Worm (Caenorhabditis elegans) whole organism, late embryonic: ENCODE results near the gene nlp-101.

Source experiments
- Y22D7AL.16 ChIP-seq: sonication (generic microtip); optimal IDR thresholded peaks from 2 replicates; lab custom pipeline; 2016; ENCODE audit warnings: missing genetic modification characterization, missing compliant biosample characterization
- ahr-1 ChIP-seq: sonication (generic microtip); optimal IDR thresholded peaks from 2 replicates; lab custom pipeline; 2016; ENCODE audit warnings: missing genetic modification characterization, missing compliant biosample characterization
- ama-1 ChIP-seq: fragments of 150-350 bp; optimal IDR thresholded peaks from 2 replicates; lab custom pipeline; 2014
- ceh-14 ChIP-seq: sonication (generic microtip); optimal IDR thresholded peaks from 2 replicates; lab custom pipeline; 2016; ENCODE audit warnings: missing genotype, missing genetic modification characterization, missing compliant biosample characterization
- ceh-22 ChIP-seq: sonication (generic microtip); optimal IDR thresholded peaks from 2 replicates; lab custom pipeline; 2017; ENCODE audit warnings: missing biosample characterization, missing genetic modification characterization
- ceh-24 ChIP-seq: sonication (generic microtip); optimal IDR thresholded peaks from 2 replicates; lab custom pipeline; 2016; ENCODE audit warnings: mild to moderate bottlenecking, missing genetic modification characterization, missing compliant biosample characterization
- ceh-30 ChIP-seq: fragments of 150-350 bp; optimal IDR thresholded peaks from 2 replicates; lab custom pipeline; 2014; ENCODE audit warnings: missing biosample characterization, missing genetic modification characterization
- ceh-31 ChIP-seq: sonication (generic microtip); optimal IDR thresholded peaks from 2 replicates; lab custom pipeline; 2016; ENCODE audit warnings: missing genetic modification characterization, missing compliant biosample characterization
- ceh-34 ChIP-seq: sonication (generic microtip); optimal IDR thresholded peaks from 2 replicates; lab custom pipeline; 2016; ENCODE audit warnings: mild to moderate bottlenecking, missing genetic modification characterization, missing compliant biosample characterization
- ceh-48 ChIP-seq: sonication (generic microtip); optimal IDR thresholded peaks from 2 replicates; lab custom pipeline; 2016; ENCODE audit warnings: missing genetic modification characterization, inconsistent platforms, missing compliant biosample characterization
- che-1 ChIP-seq: sonication (generic microtip); optimal IDR thresholded peaks from 2 replicates; lab custom pipeline; 2016; ENCODE audit warnings: mild to moderate bottlenecking, missing genetic modification characterization, missing compliant biosample characterization
- elt-2 ChIP-seq: sonication (generic microtip); optimal IDR thresholded peaks from 2 replicates; lab custom pipeline; 2016; ENCODE audit warnings: missing genetic modification reagents, missing genetic modification characterization, missing compliant biosample characterization
- ets-4 ChIP-seq: sonication (generic microtip); optimal IDR thresholded peaks from 2 replicates; lab custom pipeline; 2016; ENCODE audit warnings: missing genetic modification characterization, missing compliant biosample characterization
- eyg-1 ChIP-seq: sonication (generic microtip); optimal IDR thresholded peaks from 2 replicates; lab custom pipeline; 2016; ENCODE audit warnings: missing genotype, missing genetic modification characterization, missing compliant biosample characterization
- fax-1 ChIP-seq: sonication (generic microtip); optimal IDR thresholded peaks from 2 replicates; lab custom pipeline; 2016; ENCODE audit warnings: missing genotype, missing genetic modification characterization, missing compliant biosample characterization
- fkh-6 ChIP-seq: sonication (generic microtip); optimal IDR thresholded peaks from 2 replicates; lab custom pipeline; 2016; ENCODE audit warnings: missing genetic modification characterization, missing compliant biosample characterization
- gmeb-2 ChIP-seq: sonication (generic microtip); optimal IDR thresholded peaks from 2 replicates; lab custom pipeline; 2016; ENCODE audit warnings: missing genetic modification characterization, inconsistent platforms, missing compliant biosample characterization
- hlh-15 ChIP-seq: sonication (generic microtip); optimal IDR thresholded peaks from 2 replicates; lab custom pipeline; 2016; ENCODE audit warnings: missing genetic modification characterization, missing compliant biosample characterization
- hlh-8 ChIP-seq: sonication (generic microtip); optimal IDR thresholded peaks from 2 replicates; lab custom pipeline; 2016; ENCODE audit warnings: missing genotype, missing genetic modification characterization, missing compliant biosample characterization
- lin-11 ChIP-seq: fragments of 200-800 bp; sonication (Bioruptor generic); optimal IDR thresholded peaks from 2 replicates; lab custom pipeline; 2018; ENCODE audit warnings: mild to moderate bottlenecking, missing genetic modification characterization, missing compliant biosample characterization
- madf-2 ChIP-seq: sonication (generic microtip); optimal IDR thresholded peaks from 2 replicates; lab custom pipeline; 2017; ENCODE audit warnings: missing genetic modification characterization, missing compliant biosample characterization
- nfya-1 ChIP-seq: sonication (generic microtip); optimal IDR thresholded peaks from 2 replicates; lab custom pipeline; 2017; ENCODE audit warnings: missing genetic modification characterization, mild to moderate bottlenecking, missing compliant biosample characterization, antibody characterized with exemption, moderate library complexity
- nhr-11 ChIP-seq: fragments of 150-350 bp; optimal IDR thresholded peaks from 2 replicates; lab custom pipeline; 2014; ENCODE audit warnings: missing biosample characterization, missing genetic modification characterization
- npax-4 ChIP-seq: sonication (generic microtip); optimal IDR thresholded peaks from 2 replicates; lab custom pipeline; 2016; ENCODE audit warnings: missing genetic modification characterization, missing compliant biosample characterization
- odd-2 ChIP-seq: sonication (generic microtip); optimal IDR thresholded peaks from 2 replicates; lab custom pipeline; 2017; ENCODE audit warnings: antibody characterized with exemption, mild to moderate bottlenecking, missing genetic modification characterization, missing compliant biosample characterization
- pat-9 ChIP-seq: fragments of 200-800 bp; sonication (Bioruptor generic); optimal IDR thresholded peaks from 2 replicates; lab custom pipeline; 2018; ENCODE audit warnings: mild to moderate bottlenecking, missing genetic modification characterization, moderate library complexity, missing compliant biosample characterization
- pax-1 ChIP-seq: fragments of 150-350 bp; optimal IDR thresholded peaks from 2 replicates; lab custom pipeline; 2014; ENCODE audit warnings: missing biosample characterization, missing genetic modification characterization
- pha-2 ChIP-seq: sonication (generic microtip); optimal IDR thresholded peaks from 2 replicates; lab custom pipeline; 2017; ENCODE audit warnings: mild to moderate bottlenecking, missing genetic modification characterization, missing compliant biosample characterization
- pha-4 ChIP-seq: fragments of 150-350 bp; optimal IDR thresholded peaks from 2 replicates; lab custom pipeline; 2018; ENCODE audit warnings: missing biosample characterization, missing genetic modification reagents, missing genetic modification characterization
- ref-2 ChIP-seq: sonication (generic microtip); optimal IDR thresholded peaks from 2 replicates; lab custom pipeline; 2016; ENCODE audit warnings: missing genetic modification characterization, missing compliant biosample characterization
- sdc-2 ChIP-seq: sonication (generic microtip); optimal IDR thresholded peaks from 2 replicates; lab custom pipeline; 2016; ENCODE audit warnings: missing genotype, missing genetic modification characterization, missing compliant biosample characterization
- sox-2 ChIP-seq: fragments of 200-800 bp; sonication (Bioruptor generic); IDR thresholded peaks from 2 replicates; pipeline ENCODE4 v1.3.6; 2022; ENCODE audit warnings: missing genetic modification reagents, missing genetic modification characterization, missing compliant biosample characterization
- syd-9 ChIP-seq: sonication (generic microtip); optimal IDR thresholded peaks from 2 replicates; lab custom pipeline; 2016; ENCODE audit warnings: mild to moderate bottlenecking, missing genetic modification characterization, moderate library complexity, missing compliant biosample characterization
- unc-3 ChIP-seq, 2 experiments: fragments of 200-800 bp in 1 of 2; sonication (Bioruptor generic) in 1 of 2; sonication (generic microtip) in 1 of 2; conservative IDR thresholded peaks in 1 of 2; optimal IDR thresholded peaks in 1 of 2; 2 replicates each; pipeline versions ENCODE4 v1.3.6 to Lab custom; 2016 to 2022; ENCODE audit warnings: missing compliant biosample characterization in 2 of 2, missing genetic modification characterization in 2 of 2, missing genetic modification reagents in 1 of 2
- unc-55 ChIP-seq: sonication (generic microtip); optimal IDR thresholded peaks from 2 replicates; lab custom pipeline; 2017; ENCODE audit warnings: missing biosample characterization, missing genetic modification reagents, missing genetic modification characterization
- unc-86 ChIP-seq: sonication (generic microtip); optimal IDR thresholded peaks from 2 replicates; lab custom pipeline; 2016; ENCODE audit warnings: missing genetic modification characterization, missing compliant biosample characterization
- zip-5 ChIP-seq: sonication (generic microtip); optimal IDR thresholded peaks from 2 replicates; lab custom pipeline; 2016; ENCODE audit warnings: missing genetic modification characterization, missing compliant biosample characterization

The nlp-101 gene

DNA sequence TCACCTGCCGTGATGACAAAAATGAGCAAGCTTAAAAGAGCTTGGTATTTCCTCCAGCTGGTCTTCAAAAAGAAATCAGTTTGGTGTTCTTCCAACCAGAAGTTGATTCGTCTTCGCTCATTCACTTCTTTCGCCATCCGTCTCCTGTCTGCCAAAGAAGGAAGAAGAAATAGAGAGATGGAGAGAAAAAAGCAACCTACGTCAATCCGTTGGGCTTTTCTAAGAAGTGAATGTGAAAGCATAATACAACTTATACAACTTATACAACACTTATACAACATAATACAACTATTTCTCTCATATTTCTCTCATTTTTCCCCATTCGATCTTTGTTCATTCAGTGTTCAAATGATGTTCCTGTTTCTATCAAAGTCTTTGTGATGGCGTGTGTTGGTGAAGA is 27.7 kb upstream of the nlp-101 start:
- no peak for TF ChIP-seq ceh-31 (tag; lab: Kevin White, UChicago)
- TF ChIP-seq madf-2 (tag; lab: Kevin White, UChicago): no peak
- TF ChIP-seq pax-1: no peak
- TF ChIP-seq ets-4 (tag; lab: Kevin White, UChicago): no peak
- no peak for TF ChIP-seq ahr-1
- TF ChIP-seq ceh-24: no peak
- no peak for TF ChIP-seq pat-9 (tag; lab: Kevin White, UChicago)
- no peak for TF ChIP-seq pha-2 (tag; lab: Kevin White, UChicago)
- no peak for TF ChIP-seq gmeb-2 (tag; lab: Kevin White, UChicago)
- TF ChIP-seq ceh-34: no peak
- TF ChIP-seq ceh-30 (tag; lab: Kevin White, UChicago): no peak
- no peak for TF ChIP-seq ama-1 (lab: Kevin White, UChicago)
- no peak for TF ChIP-seq ceh-14 (tag; lab: Kevin White, UChicago)

DNA sequence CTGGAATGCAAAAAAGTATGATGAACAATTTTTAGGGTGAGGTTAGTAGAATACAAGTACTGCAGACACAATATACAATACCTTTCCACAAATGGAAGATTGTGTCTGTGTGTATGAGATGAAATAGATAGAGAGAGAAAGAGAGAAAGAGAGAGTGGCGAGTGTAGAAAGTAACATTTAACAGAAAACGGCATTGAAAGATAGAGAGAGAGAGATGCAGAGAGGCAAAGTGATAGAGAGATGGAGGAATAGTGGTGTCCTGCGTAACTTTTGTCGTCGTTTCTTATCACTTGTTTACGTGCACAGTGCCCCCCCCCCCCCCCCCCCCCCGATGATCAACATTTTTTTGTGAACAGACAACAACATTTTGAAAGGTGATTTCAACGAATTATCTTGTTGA is 23.9 kb upstream of the nlp-101 start:
- TF ChIP-seq elt-2 (tag; lab: Kevin White, UChicago) (peak; percentile 50), che-1 (no peak)

DNA sequence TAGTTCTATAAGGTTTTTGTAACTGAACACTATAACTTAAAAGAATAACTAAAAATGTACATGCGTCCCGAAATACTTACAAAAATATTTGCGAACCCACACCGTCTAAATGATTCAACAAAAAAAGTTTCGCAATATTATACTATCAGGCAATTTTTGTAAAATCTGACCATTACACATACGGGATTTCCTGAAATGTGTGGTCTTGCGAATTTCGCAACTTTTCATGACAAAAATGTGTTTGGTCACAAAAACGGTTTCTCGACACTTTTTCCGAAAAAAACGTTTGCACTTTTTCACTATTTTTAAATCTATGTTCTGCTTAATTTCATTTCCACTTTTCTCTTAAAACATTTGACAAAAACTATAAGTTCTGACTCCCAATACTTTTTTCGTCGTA is 23.5 kb upstream of the nlp-101 start:
- TF ChIP-seq zip-5 (tag; lab: Kevin White, UChicago) (no peak), ref-2 (no peak), npax-4 (no peak), unc-55 (GFP tag; lab: Kevin White, UChicago) (no peak), sdc-2 (tag; lab: Kevin White, UChicago) (no peak), fax-1 (tag; lab: Kevin White, UChicago) (no peak), lin-11 (tag; lab: Kevin White, UChicago) (no peak), pat-9 (tag; lab: Kevin White, UChicago) (no peak), eyg-1 (no peak), odd-2 (tag; lab: Kevin White, UChicago) (no peak), che-1 (no peak), madf-2 (tag; lab: Kevin White, UChicago) (no peak), ceh-31 (tag; lab: Kevin White, UChicago) (no peak), ceh-30 (tag; lab: Kevin White, UChicago) (no peak), hlh-15 (tag; lab: Kevin White, UChicago) (no peak), unc-3 (GFP tag; conservative IDR thresholded peaks at IDR 0.05; lab: Robert Waterston, UW) (no peak), unc-3 (tag; optimal IDR thresholded peaks at IDR 0.05; lab: Kevin White, UChicago) (no peak), nfya-1 (no peak), ceh-22 (no peak), unc-86 (tag; lab: Kevin White, UChicago) (no peak)

- TF ChIP-seq pha-4 (tag; lab: Kevin White, UChicago) (no peak), fkh-6 (tag; lab: Kevin White, UChicago) (no peak), nhr-11 (no peak), elt-2 (tag; lab: Kevin White, UChicago) (no peak), syd-9 (tag; lab: Kevin White, UChicago) (no peak), sox-2 (GFP tag; lab: Robert Waterston, UW) (no peak), Y22D7AL.16 (tag; lab: Kevin White, UChicago) (no peak), hlh-8 (tag; lab: Kevin White, UChicago) (no peak), ahr-1 (no peak), unc-86 (tag; lab: Kevin White, UChicago) (no peak), pha-2 (tag; lab: Kevin White, UChicago) (no peak), ceh-48 (tag; lab: Kevin White, UChicago) (no peak), zip-5 (tag; lab: Kevin White, UChicago) (no peak), npax-4 (no peak)
Measured at ce11 chrX:7816434-7816974, 22.2 kb upstream of the nlp-101 start, which contains the start of the genes sek-1 and R03G5.6. Gene sek-1 (plus strand): TSS chrX:7816734. Gene R03G5.6 (minus strand): TSS chrX:7816924.
